Worm (Caenorhabditis elegans) whole organism, mixed stage, embryonic: Measurements from ENCODE around the gene taf-3.

Experiments used
- blmp-1 ChIP-seq: fragments of 150-350 bp; optimal IDR thresholded peaks from 2 replicates; lab custom pipeline; 2014; ENCODE audit warnings: missing biosample characterization, missing genetic modification characterization
- ces-1 ChIP-seq: fragments of 150-350 bp; optimal IDR thresholded peaks from 2 replicates; lab custom pipeline; 2014; ENCODE audit warnings: missing biosample characterization, missing genetic modification reagents, missing genetic modification characterization
- elt-3 ChIP-seq: fragments of 150-350 bp; optimal IDR thresholded peaks from 2 replicates; lab custom pipeline; 2014; ENCODE audit warnings: missing biosample characterization, missing genetic modification characterization
- mab-5 ChIP-seq: fragments of 150-350 bp; optimal IDR thresholded peaks from 2 replicates; lab custom pipeline; 2014; ENCODE audit warnings: missing biosample characterization, missing genetic modification characterization
- mls-2 ChIP-seq: sonication (generic microtip); optimal IDR thresholded peaks from 2 replicates; lab custom pipeline; 2016; ENCODE audit warnings: mild to moderate bottlenecking, missing genetic modification characterization, moderate library complexity, missing compliant biosample characterization
- nhr-237 ChIP-seq: fragments of 150-350 bp; optimal IDR thresholded peaks from 2 replicates; lab custom pipeline; 2014; ENCODE audit warnings: missing biosample characterization, missing genetic modification characterization
- sem-2 ChIP-seq: fragments of 200-800 bp; sonication (Bioruptor generic); optimal IDR thresholded peaks from 2 replicates; lab custom pipeline; 2018; ENCODE audit warnings: mild to moderate bottlenecking, missing genetic modification characterization, missing compliant biosample characterization
- snpc-4 ChIP-seq: fragments of 150-350 bp; optimal IDR thresholded peaks from 2 replicates; lab custom pipeline; 2014; ENCODE audit warnings: missing biosample characterization, missing genetic modification characterization
- unc-120 ChIP-seq: sonication (generic microtip); optimal IDR thresholded peaks from 2 replicates; lab custom pipeline; 2017; ENCODE audit warnings: missing genetic modification characterization, missing compliant biosample characterization; ENCODE audit not compliant: poor library complexity, severe bottlenecking
- unc-39 ChIP-seq: fragments of 150-350 bp; optimal IDR thresholded peaks from 2 replicates; lab custom pipeline; 2014; ENCODE audit warnings: missing biosample characterization, missing genetic modification characterization
- unc-62 ChIP-seq: fragments of 150-350 bp; optimal IDR thresholded peaks from 2 replicates; lab custom pipeline; 2014; ENCODE audit warnings: missing biosample characterization, missing genetic modification reagents, missing genetic modification characterization
- ztf-11 ChIP-seq: fragments of 150-350 bp; optimal IDR thresholded peaks from 2 replicates; lab custom pipeline; 2014; ENCODE audit warnings: missing biosample characterization, missing genetic modification characterization

DNA sequence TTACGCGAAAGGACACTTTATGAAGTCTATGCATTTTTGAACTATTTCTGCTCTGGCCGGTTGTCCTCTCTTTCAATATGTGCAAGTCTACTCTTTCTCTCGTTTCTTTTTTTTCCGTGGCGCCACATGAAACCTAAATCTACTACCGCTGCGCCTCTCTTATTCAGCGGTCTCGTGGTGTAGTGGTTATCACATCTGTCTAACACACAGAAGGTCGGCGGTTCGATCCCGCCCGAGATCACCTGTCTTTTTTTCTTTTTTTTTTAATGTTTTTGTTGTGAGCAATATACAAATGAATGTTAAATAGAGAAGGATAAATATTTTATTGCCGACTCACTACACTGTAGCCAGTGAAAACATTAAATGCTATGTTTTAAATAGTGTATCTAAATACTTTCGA, 34.1 kb upstream of the taf-3 start:
- TF ChIP-seq mab-5 (no peak), ces-1 (GFP tag; lab: Kevin White, UChicago) (no peak), snpc-4 (tag; lab: Kevin White, UChicago) (no peak), sem-2 (GFP tag; lab: Kevin White, UChicago) (no peak), unc-39 (tag; lab: Kevin White, UChicago) (no peak), ztf-11 (tag; lab: Kevin White, UChicago) (no peak), blmp-1 (tag; lab: Kevin White, UChicago) (no peak), mls-2 (tag; lab: Kevin White, UChicago) (no peak), nhr-237 (tag; lab: Kevin White, UChicago) (no peak), unc-120 (peak; percentile 7), elt-3 (tag; lab: Kevin White, UChicago) (no peak), unc-62 (GFP tag; lab: Kevin White, UChicago) (no peak)
